Fruit fly (Drosophila melanogaster): ENCODE results near the gene ncd.

Gene ncd

dm6 chr3R:29834759-29835709 is 28.1 kb upstream of the ncd start, which contains the start of gene Atg16 (continued):
- TF ChIP-seq CG30403 (GFP tag; optimal IDR thresholded peaks at IDR 0.05) = peak; percentile 11
- TF ChIP-seq sob (GFP tag; IDR thresholded peaks at IDR 0.05) = 0 out of 2 replicates have a peak, but pooled peaks have one; percentile 9
- TF ChIP-seq trh (GFP tag; optimal IDR thresholded peaks at IDR 0.05) = no peak
- TF ChIP-seq E2f2 (GFP tag; IDR thresholded peaks at IDR 0.05) = peak; percentile 91
- no peak for TF ChIP-seq dmrt11E (tag; optimal IDR thresholded peaks at IDR 0.05)
- no peak for TF ChIP-seq CG17568 (GFP tag; optimal IDR thresholded peaks at IDR 0.05)
- TF ChIP-seq bab2 (GFP tag; optimal IDR thresholded peaks at IDR 0.05) = no peak
- peak in 1 of 2 experiments; percentile 78 for TF ChIP-seq crp (GFP tag; optimal IDR thresholded peaks at IDR 0.05)
- no peak for TF ChIP-seq zfh1 (GFP tag; IDR thresholded peaks at IDR 0.05)
- no peak for TF ChIP-seq CG11560 (tag; IDR thresholded peaks at IDR 0.05)
- TF ChIP-seq CG6791 (GFP tag; IDR thresholded peaks at IDR 0.05; ENCODE audit: partially characterized antibody) = peak; percentile 96
- TF ChIP-seq CG9932 (GFP tag; IDR thresholded peaks at IDR 0.05) = peak; percentile 48
- peak; percentile 75 for TF ChIP-seq MBD-R2 (GFP tag; IDR thresholded peaks at IDR 0.05)
- TF ChIP-seq Usf (GFP tag; optimal IDR thresholded peaks at IDR 0.05) = no peak
- TF ChIP-seq mld (GFP tag; IDR thresholded peaks at IDR 0.05; ENCODE audit: partially characterized antibody) = peak; percentile 93
- no peak for TF ChIP-seq Sry-β (GFP tag; optimal IDR thresholded peaks at IDR 0.05)
- TF ChIP-seq lov (optimal IDR thresholded peaks at IDR 0.05) = no peak
- no peak for TF ChIP-seq lov (GFP tag; IDR thresholded peaks at IDR 0.05)
- no peak for TF ChIP-seq CG10431 (GFP tag; optimal IDR thresholded peaks at IDR 0.05)
- TF ChIP-seq ind (GFP tag; optimal IDR thresholded peaks at IDR 0.05) = no peak
- peak; percentile 72 for TF ChIP-seq row (GFP tag; IDR thresholded peaks at IDR 0.05)
- TF ChIP-seq odd (GFP tag; optimal IDR thresholded peaks at IDR 0.05) = no peak
- no peak for TF ChIP-seq CG7271 (tag; optimal IDR thresholded peaks at IDR 0.05)
- no peak for TF ChIP-seq CG16815 (GFP tag; optimal IDR thresholded peaks at IDR 0.05)
- no peak for TF ChIP-seq onecut (GFP tag; IDR thresholded peaks at IDR 0.05)
- peak; percentile 17 for TF ChIP-seq CG8924 (tag; optimal IDR thresholded peaks at IDR 0.05)
- peak; percentile 80 for TF ChIP-seq tna (GFP tag; IDR thresholded peaks at IDR 0.05; ENCODE audit: partially characterized antibody)
- no peak for TF ChIP-seq CG10209 (GFP tag; optimal IDR thresholded peaks at IDR 0.05)
- no peak for TF ChIP-seq cg (GFP tag; optimal IDR thresholded peaks at IDR 0.05)
- peak; percentile 19 for TF ChIP-seq corto (GFP tag; optimal IDR thresholded peaks at IDR 0.05)
- no peak for TF ChIP-seq CG32772 (GFP tag; IDR thresholded peaks at IDR 0.05)
- TF ChIP-seq Doc2 (GFP tag; IDR thresholded peaks at IDR 0.05) = no peak
- TF ChIP-seq pzg (GFP tag; optimal IDR thresholded peaks at IDR 0.05) = peak; percentile 38
- no peak for TF ChIP-seq z (GFP tag; IDR thresholded peaks at IDR 0.05)
- no peak for TF ChIP-seq CG10565 (GFP tag; optimal IDR thresholded peaks at IDR 0.05)
- TF ChIP-seq Xrp1 (GFP tag; IDR thresholded peaks at IDR 0.05) = no peak
- TF ChIP-seq caup (GFP tag; optimal IDR thresholded peaks at IDR 0.05; ENCODE audit: severe bottlenecking) = no peak
- TF ChIP-seq Mes4 (GFP tag; optimal IDR thresholded peaks at IDR 0.05) = no peak
- TF ChIP-seq CG2116 (GFP tag; optimal IDR thresholded peaks at IDR 0.05) = peak; percentile 64
- TF ChIP-seq CG17359 (tag; optimal IDR thresholded peaks at IDR 0.05) = no peak
- no peak for TF ChIP-seq unpg (GFP tag; optimal IDR thresholded peaks at IDR 0.05)
- TF ChIP-seq CG15269 (tag; optimal IDR thresholded peaks at IDR 0.05) = no peak
- no peak for TF ChIP-seq sisA (GFP tag; IDR thresholded peaks at IDR 0.05)
- peak; percentile 85 for TF ChIP-seq zen2 (GFP tag; IDR thresholded peaks at IDR 0.05; ENCODE audit: partially characterized antibody)
- TF ChIP-seq CG30431 (GFP tag; optimal IDR thresholded peaks at IDR 0.05) = no peak
- peak; percentile 95 for TF ChIP-seq Scr (GFP tag; IDR thresholded peaks at IDR 0.05; ENCODE audit: partially characterized antibody)
- TF ChIP-seq stc (GFP tag; IDR thresholded peaks at IDR 0.05) = no peak
- TF ChIP-seq CkIIα-i1 (GFP tag; IDR thresholded peaks at IDR 0.05) = no peak
- peak; percentile 90 for TF ChIP-seq Myb (GFP tag; optimal IDR thresholded peaks at IDR 0.05)

All from whole organism, embryonic.